Fruit fly (Drosophila melanogaster): Measurements from ENCODE around the gene hep.

The hep gene

dm6 chrX:13131063-13131773, 41.0 kb upstream of the hep start (continued):
- TF ChIP-seq CG8089 (GFP tag; optimal IDR thresholded peaks at IDR 0.05): peak; percentile 98
- TF ChIP-seq CG15601 (tag; optimal IDR thresholded peaks at IDR 0.05): peak; percentile 94
- no peak for TF ChIP-seq pan (optimal IDR thresholded peaks at IDR 0.05)
- peak in 1 of 2 experiments; percentile 99 for TF ChIP-seq pan (GFP tag; optimal IDR thresholded peaks at IDR 0.05 in 1 of 2, IDR thresholded peaks at IDR 0.05 in 1 of 2)
- TF ChIP-seq CG2678 (tag; optimal IDR thresholded peaks at IDR 0.05): peak; percentile 99
- TF ChIP-seq mirr (GFP tag; optimal IDR thresholded peaks at IDR 0.05): peak; percentile 98
- TF ChIP-seq insv (GFP tag; optimal IDR thresholded peaks at IDR 0.05): peak in 1 of 2 experiments; percentile 78
- TF ChIP-seq Sry-β (GFP tag; optimal IDR thresholded peaks at IDR 0.05): peak; percentile 58
- TF ChIP-seq chn (GFP tag; optimal IDR thresholded peaks at IDR 0.05): peak; percentile 99
- TF ChIP-seq Blimp-1 (GFP tag; optimal IDR thresholded peaks at IDR 0.05): peak; percentile 96
- TF ChIP-seq oc (tag; optimal IDR thresholded peaks at IDR 0.05): peak; percentile 98
- TF ChIP-seq slbo (GFP tag; IDR thresholded peaks at IDR 0.05): peak; percentile 100
- TF ChIP-seq gce (GFP tag; IDR thresholded peaks at IDR 0.05): peak; percentile 99
- TF ChIP-seq fru (optimal IDR thresholded peaks at IDR 0.05): peak; percentile 15
- TF ChIP-seq wdn (GFP tag; IDR thresholded peaks at IDR 0.05): peak; percentile 99
- peak; percentile 97 for TF ChIP-seq gcm (GFP tag; optimal IDR thresholded peaks at IDR 0.05)
- TF ChIP-seq danr (GFP tag; IDR thresholded peaks at IDR 0.05): peak; percentile 98
- TF ChIP-seq Fer1 (GFP tag; optimal IDR thresholded peaks at IDR 0.05): peak; percentile 99
- peak; percentile 97 for TF ChIP-seq CG2875 (GFP tag; optimal IDR thresholded peaks at IDR 0.05)
- peak; percentile 100 for TF ChIP-seq lilli (GFP tag; optimal IDR thresholded peaks at IDR 0.05)
- TF ChIP-seq Side (GFP tag; optimal IDR thresholded peaks at IDR 0.05): peak; percentile 99
- TF ChIP-seq row (GFP tag; IDR thresholded peaks at IDR 0.05): peak; percentile 100
- TF ChIP-seq HLHmδ (GFP tag; optimal IDR thresholded peaks at IDR 0.05): peak; percentile 58
- peak; percentile 94 for TF ChIP-seq CG11560 (tag; IDR thresholded peaks at IDR 0.05)
- TF ChIP-seq CG14014 (GFP tag; IDR thresholded peaks at IDR 0.05): peak; percentile 99
- TF ChIP-seq Pdp1 (GFP tag; optimal IDR thresholded peaks at IDR 0.05): peak; percentile 98 to 99
- TF ChIP-seq sd (tag; optimal IDR thresholded peaks at IDR 0.05): peak; percentile 96
- TF ChIP-seq CG10543 (GFP tag; optimal IDR thresholded peaks at IDR 0.05): peak; percentile 99
- peak; percentile 98 for TF ChIP-seq sens-2 (GFP tag; IDR thresholded peaks at IDR 0.05)
- TF ChIP-seq CG4404 (GFP tag; IDR thresholded peaks at IDR 0.05): peak; percentile 99
- TF ChIP-seq zen (tag; optimal IDR thresholded peaks at IDR 0.05): peak; percentile 93
- TF ChIP-seq kay (GFP tag; optimal IDR thresholded peaks at IDR 0.05): peak; percentile 99
- peak; percentile 90 for TF ChIP-seq trem (tag; optimal IDR thresholded peaks at IDR 0.05)
- TF ChIP-seq Nf-YA (GFP tag; IDR thresholded peaks at IDR 0.05): peak; percentile 97
- TF ChIP-seq hbn (GFP tag; IDR thresholded peaks at IDR 0.05; ENCODE audit: partially characterized antibody): no peak; the same call in 1 of the 2 replicates
- TF ChIP-seq Hsf (GFP tag; optimal IDR thresholded peaks at IDR 0.05): peak; percentile 99
- TF ChIP-seq dysf (GFP tag; IDR thresholded peaks at IDR 0.05): peak; percentile 100
- peak; percentile 93 for TF ChIP-seq CG33557 (GFP tag; optimal IDR thresholded peaks at IDR 0.05)
- TF ChIP-seq her (GFP tag; optimal IDR thresholded peaks at IDR 0.05): peak; percentile 98
- peak; percentile 98 for TF ChIP-seq Hey (tag; optimal IDR thresholded peaks at IDR 0.05)
- peak; percentile 58 for TF ChIP-seq fd102C (GFP tag; optimal IDR thresholded peaks at IDR 0.05)
- TF ChIP-seq Elba2 (GFP tag; optimal IDR thresholded peaks at IDR 0.05): peak; percentile 70
- TF ChIP-seq lov (optimal IDR thresholded peaks at IDR 0.05): no peak
- TF ChIP-seq lov (GFP tag; IDR thresholded peaks at IDR 0.05): peak; percentile 99
- TF ChIP-seq nau (GFP tag; optimal IDR thresholded peaks at IDR 0.05): peak; percentile 98
- TF ChIP-seq nmo (GFP tag; optimal IDR thresholded peaks at IDR 0.05): peak; percentile 97
- peak; percentile 99 for TF ChIP-seq ATbp (GFP tag; optimal IDR thresholded peaks at IDR 0.05)
- peak; percentile 99 for TF ChIP-seq CG34422 (GFP tag; IDR thresholded peaks at IDR 0.05)
- peak; percentile 98 for TF ChIP-seq slou (GFP tag; optimal IDR thresholded peaks at IDR 0.05)
- TF ChIP-seq Usf (GFP tag; optimal IDR thresholded peaks at IDR 0.05): peak; percentile 99

All from whole organism, embryonic.